Fruit fly (Drosophila melanogaster): ENCODE data around the gene ase.
A peak's percentile ranks its signal among the peaks of the same experiment; 100 is the strongest.

ase gene

DNA sequence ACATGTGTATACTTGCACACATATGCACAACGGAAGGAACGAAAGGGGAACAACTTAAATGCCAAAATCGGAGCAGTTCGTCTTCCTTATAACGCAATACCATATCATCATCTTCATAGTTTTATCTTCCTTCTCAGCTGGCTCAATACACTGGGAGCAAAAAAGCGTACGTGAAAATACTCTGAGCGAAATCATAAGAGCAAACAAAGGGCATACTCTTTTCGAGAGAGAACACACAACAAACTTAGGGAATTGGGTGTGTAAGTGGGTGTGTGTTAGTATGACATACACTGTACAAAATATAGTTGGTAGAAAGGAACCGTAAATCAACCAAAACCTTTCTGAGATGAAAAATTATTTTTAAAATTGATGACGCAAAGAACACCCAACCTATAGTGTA is 52.0 kb downstream of the ase start (continued):
- no peak for TF ChIP-seq sqz (GFP tag; optimal IDR thresholded peaks at IDR 0.05)
- TF ChIP-seq Poxn (GFP tag; IDR thresholded peaks at IDR 0.05) = no peak
- TF ChIP-seq Ada2b (GFP tag; IDR thresholded peaks at IDR 0.05) = no peak
- TF ChIP-seq Med (GFP tag) = peak; percentile 48
- peak; percentile 4 for TF ChIP-seq lilli (GFP tag; optimal IDR thresholded peaks at IDR 0.05)
- no peak for TF ChIP-seq eyg (GFP tag; optimal IDR thresholded peaks at IDR 0.05)
- peak; percentile 15 for TF ChIP-seq cg (GFP tag; optimal IDR thresholded peaks at IDR 0.05)
- no peak for TF ChIP-seq CG6791 (GFP tag; IDR thresholded peaks at IDR 0.05; ENCODE audit: partially characterized antibody)
- TF ChIP-seq Ets65A (GFP tag) = peak; percentile 89
- TF ChIP-seq E2f2 (GFP tag; IDR thresholded peaks at IDR 0.05) = no peak
- TF ChIP-seq dm (GFP tag; optimal IDR thresholded peaks at IDR 0.05) = no peak
- no peak for TF ChIP-seq kni (GFP tag; optimal IDR thresholded peaks at IDR 0.05)
- TF ChIP-seq eve (GFP tag; optimal IDR thresholded peaks at IDR 0.05) = peak in 1 of 2 experiments; percentile 37
- peak; percentile 25 for TF ChIP-seq gem (tag; optimal IDR thresholded peaks at IDR 0.05)
- 0 out of 2 replicates have a peak, but pooled peaks have one; percentile 8 for TF ChIP-seq CG4360 (GFP tag; IDR thresholded peaks at IDR 0.05)
- TF ChIP-seq CG15073 (GFP tag; optimal IDR thresholded peaks at IDR 0.05) = no peak
- peak; percentile 64 for TF ChIP-seq zf30C (GFP tag; optimal IDR thresholded peaks at IDR 0.05)
- no peak for TF ChIP-seq CG34224 (GFP tag; IDR thresholded peaks at IDR 0.05; ENCODE audit: partially characterized antibody)
- TF ChIP-seq Xbp1 (GFP tag; optimal IDR thresholded peaks at IDR 0.05) = peak; percentile 6
- 0 out of 3 replicates have a peak, but pooled peaks have one; percentile 13 for TF ChIP-seq CG17361 (GFP tag; IDR thresholded peaks at IDR 0.05)

Data from whole organism, embryonic.